Worm (Caenorhabditis elegans): Measurements from ENCODE around the gene cbn-1.

cbn-1 gene

ce11 chrII:300977-301772, 31.1 kb downstream of the cbn-1 start, which contains the start of gene K01A2.5:
K01A2.5 (plus strand) TSS chrII:301273.
- TF ChIP-seq nhr-23 (tag; optimal IDR thresholded peaks at IDR 0.05) (peak; percentile 86), egl-27 (tag; optimal IDR thresholded peaks at IDR 0.05) (no peak), ama-1 (optimal IDR thresholded peaks at IDR 0.05) (no peak), nfya-1 (tag; optimal IDR thresholded peaks at IDR 0.05; ENCODE audit: insufficient read depth) (no peak), skn-1 (tag; optimal IDR thresholded peaks at IDR 0.05) (no peak), ceh-16 (tag; optimal IDR thresholded peaks at IDR 0.05) (no peak), nhr-25 (tag; optimal IDR thresholded peaks at IDR 0.05) (peak; percentile 70)

- no peak for TF ChIP-seq nfya-1 (tag; optimal IDR thresholded peaks at IDR 0.05; ENCODE audit: insufficient read depth)
- TF ChIP-seq ceh-16 (tag; optimal IDR thresholded peaks at IDR 0.05): no peak
- no peak for TF ChIP-seq nhr-67 (tag; optimal IDR thresholded peaks at IDR 0.05)
- TF ChIP-seq elt-2 (tag; optimal IDR thresholded peaks at IDR 0.05): no peak
- no peak for TF ChIP-seq R02D3.7 (tag; optimal IDR thresholded peaks at IDR 0.05)
- TF ChIP-seq unc-62 (GFP tag; optimal IDR thresholded peaks at IDR 0.05): no peak
- TF ChIP-seq lin-15B (tag; optimal IDR thresholded peaks at IDR 0.05): no peak
- TF ChIP-seq nhr-12 (tag; optimal IDR thresholded peaks at IDR 0.05): no peak
- no peak for TF ChIP-seq daf-12 (tag; optimal IDR thresholded peaks at IDR 0.05)
- no peak for TF ChIP-seq snpc-4 (tag; optimal IDR thresholded peaks at IDR 0.05)
- TF ChIP-seq lsy-12 (tag; optimal IDR thresholded peaks at IDR 0.05): no peak
Observed at ce11 chrII:299684-300083, 32.6 kb downstream of the cbn-1 start, which contains the start of gene K01A2.6. K01A2.6 (plus strand) TSS chrII:299984.

- TF ChIP-seq lin-15B (tag; optimal IDR thresholded peaks at IDR 0.05): no peak
- no peak for TF ChIP-seq ceh-16 (tag; optimal IDR thresholded peaks at IDR 0.05)
- TF ChIP-seq nhr-77 (tag; optimal IDR thresholded peaks at IDR 0.05): no peak
- no peak for TF ChIP-seq lin-39 (tag; optimal IDR thresholded peaks at IDR 0.05)
Observed at ce11 chrII:296911-297440, 35.3 kb downstream of the cbn-1 start, which contains the start of the genes clec-117 and B0432.1. clec-117 (minus strand) TSS chrII:297011. B0432.1 (plus strand) TSS chrII:297390.

- TF ChIP-seq tbx-2 (tag; optimal IDR thresholded peaks at IDR 0.05) (no peak), nhr-43 (tag; optimal IDR thresholded peaks at IDR 0.05; ENCODE audit: poor library complexity, severe bottlenecking) (no peak), nhr-77 (tag; optimal IDR thresholded peaks at IDR 0.05) (no peak), lin-39 (tag; optimal IDR thresholded peaks at IDR 0.05) (no peak), eor-1 (tag; optimal IDR thresholded peaks at IDR 0.05) (no peak), ceh-9 (tag; optimal IDR thresholded peaks at IDR 0.05) (no peak), ceh-28 (tag; optimal IDR thresholded peaks at IDR 0.05) (no peak), nhr-12 (tag; optimal IDR thresholded peaks at IDR 0.05) (no peak), elt-2 (tag; optimal IDR thresholded peaks at IDR 0.05) (no peak), nhr-28 (tag; optimal IDR thresholded peaks at IDR 0.05) (no peak), unc-62 (GFP tag; optimal IDR thresholded peaks at IDR 0.05) (no peak), nhr-67 (tag; optimal IDR thresholded peaks at IDR 0.05) (no peak), sea-2 (GFP tag; optimal IDR thresholded peaks at IDR 0.05) (no peak), ztf-4 (tag; optimal IDR thresholded peaks at IDR 0.05) (no peak), ceh-16 (tag; optimal IDR thresholded peaks at IDR 0.05) (no peak), ama-1 (optimal IDR thresholded peaks at IDR 0.05) (no peak), lsy-12 (tag; optimal IDR thresholded peaks at IDR 0.05) (no peak), elt-1 (tag; optimal IDR thresholded peaks at IDR 0.05) (no peak), fkh-10 (GFP tag; optimal IDR thresholded peaks at IDR 0.05) (no peak)
Observed at ce11 chrII:294606-295005, 37.7 kb downstream of the cbn-1 start, which contains the start of gene B0432.11. B0432.11 (minus strand) TSS chrII:294706.

ce11 chrII:290282-290681, 42.0 kb downstream of the cbn-1 start, which contains the start of gene djr-1.1:
djr-1.1 (plus strand) TSS chrII:290582.
- no peak for TF ChIP-seq daf-12 (tag; optimal IDR thresholded peaks at IDR 0.05)
- TF ChIP-seq sea-2 (GFP tag; optimal IDR thresholded peaks at IDR 0.05): no peak
- TF ChIP-seq R02D3.7 (tag; optimal IDR thresholded peaks at IDR 0.05): no peak
- no peak for TF ChIP-seq eor-1 (tag; optimal IDR thresholded peaks at IDR 0.05)
- TF ChIP-seq nhr-43 (tag; optimal IDR thresholded peaks at IDR 0.05; ENCODE audit: poor library complexity, severe bottlenecking): no peak
- TF ChIP-seq nhr-67 (tag; optimal IDR thresholded peaks at IDR 0.05): no peak
- TF ChIP-seq fkh-2 (tag; optimal IDR thresholded peaks at IDR 0.05): no peak
